Worm (Caenorhabditis elegans): Measurements from ENCODE around the gene swsn-4.

DNA sequence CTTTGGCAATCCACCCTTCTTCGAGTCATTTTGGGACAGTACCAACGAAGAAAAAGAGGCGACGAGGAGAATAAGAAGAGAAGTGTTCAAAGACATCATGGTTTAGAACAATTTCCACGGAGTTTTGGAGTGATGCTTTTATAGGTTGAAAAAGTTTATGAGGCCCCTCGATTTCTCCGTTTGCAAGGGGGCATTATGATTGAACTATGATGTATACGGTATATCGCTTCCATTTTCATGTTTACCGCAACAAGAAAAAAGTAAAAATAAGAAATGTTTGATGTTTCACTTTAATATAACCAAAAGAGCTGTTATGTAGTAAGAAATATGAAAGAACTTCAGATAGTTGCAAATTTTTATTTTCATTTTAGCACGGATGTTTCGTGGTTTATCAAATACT lies 24.4 kb upstream of the swsn-4 start, which contains the start of gene srlf-18:
- TF ChIP-seq mdl-1 (tag; optimal IDR thresholded peaks at IDR 0.05) (no peak), nhr-237 (tag; optimal IDR thresholded peaks at IDR 0.05) (no peak), ama-1 (optimal IDR thresholded peaks at IDR 0.05) (no peak), nhr-11 (tag; optimal IDR thresholded peaks at IDR 0.05) (no peak), ztf-11 (tag; optimal IDR thresholded peaks at IDR 0.05) (no peak), unc-86 (tag; optimal IDR thresholded peaks at IDR 0.05) (no peak), nhr-28 (tag; optimal IDR thresholded peaks at IDR 0.05) (no peak), ces-1 (GFP tag; optimal IDR thresholded peaks at IDR 0.05) (no peak), nhr-12 (tag; optimal IDR thresholded peaks at IDR 0.05) (no peak)

Data from whole organism, L1 larva.